Fruit fly (Drosophila melanogaster): ENCODE measurements around the gene CG4502.

Gene CG4502

dm6 chr2L:7249293-7249819 is 45.3 kb upstream of the CG4502 start, which contains the start of gene Ndae1 (continued):
- TF ChIP-seq Mad (GFP tag; optimal IDR thresholded peaks at IDR 0.05) (no peak), CG15601 (tag; optimal IDR thresholded peaks at IDR 0.05) (no peak), CG17829 (tag; optimal IDR thresholded peaks at IDR 0.05) (no peak), p53 (GFP tag; optimal IDR thresholded peaks at IDR 0.05) (no peak), dpn (GFP tag; optimal IDR thresholded peaks at IDR 0.05) (no peak), Rx (GFP tag; IDR thresholded peaks at IDR 0.05) (no peak), CG42726 (GFP tag; IDR thresholded peaks at IDR 0.05; ENCODE audit: partially characterized antibody) (no peak), ewg (GFP tag; optimal IDR thresholded peaks at IDR 0.05) (peak; percentile 22), hth (optimal IDR thresholded peaks at IDR 0.05) (no peak), otp (GFP tag; IDR thresholded peaks at IDR 0.05) (no peak), esg (GFP tag; conservative IDR thresholded peaks at IDR 0.05) (no peak), CG1529 (GFP tag; optimal IDR thresholded peaks at IDR 0.05) (no peak), CG14860 (GFP tag; IDR thresholded peaks at IDR 0.05; ENCODE audit: partially characterized antibody) (no peak), CG11085 (GFP tag; IDR thresholded peaks at IDR 0.05) (no peak), kay (GFP tag; optimal IDR thresholded peaks at IDR 0.05) (no peak), bowl (GFP tag; IDR thresholded peaks at IDR 0.05) (no peak), Myb (GFP tag; optimal IDR thresholded peaks at IDR 0.05) (no peak), Oaz (GFP tag; IDR thresholded peaks at IDR 0.05) (no peak), Sry-δ (GFP tag; optimal IDR thresholded peaks at IDR 0.05) (no peak), tio (GFP tag; optimal IDR thresholded peaks at IDR 0.05) (no peak), gsb-n (tag; optimal IDR thresholded peaks at IDR 0.05) (no peak), lbe (GFP tag; optimal IDR thresholded peaks at IDR 0.05) (no peak), hkb (optimal IDR thresholded peaks at IDR 0.05) (no peak), hkb (GFP tag; IDR thresholded peaks at IDR 0.05) (no peak), CG32767 (GFP tag; IDR thresholded peaks at IDR 0.05) (no peak), CG12744 (GFP tag; optimal IDR thresholded peaks at IDR 0.05) (no peak), insv (GFP tag; optimal IDR thresholded peaks at IDR 0.05) (peak in 1 of 2 experiments; percentile 75), CG2889 (GFP tag; IDR thresholded peaks at IDR 0.05) (no peak), seq (GFP tag; IDR thresholded peaks at IDR 0.05) (0 out of 2 replicates have a peak, but pooled peaks have one; percentile 40), nmo (GFP tag; optimal IDR thresholded peaks at IDR 0.05) (no peak), Hr51 (GFP tag; optimal IDR thresholded peaks at IDR 0.05) (no peak), sna (GFP tag; IDR thresholded peaks at IDR 0.05; ENCODE audit: partially characterized antibody) (0 out of 2 replicates have a peak, but pooled peaks have one; percentile 25), CG7839 (tag; optimal IDR thresholded peaks at IDR 0.05) (no peak), CG1024 (GFP tag; IDR thresholded peaks at IDR 0.05) (no peak), cato (GFP tag; optimal IDR thresholded peaks at IDR 0.05; ENCODE audit: borderline replicate concordance) (no peak), ara (GFP tag; IDR thresholded peaks at IDR 0.05) (no peak), crol (GFP tag; IDR thresholded peaks at IDR 0.05) (peak; percentile 58; the same call in 1 of the 2 replicates), CG8388 (GFP tag; optimal IDR thresholded peaks at IDR 0.05) (no peak), gce (GFP tag; IDR thresholded peaks at IDR 0.05) (0 out of 3 replicates have a peak, but pooled peaks have one; percentile 23), ftz-f1 (GFP tag; optimal IDR thresholded peaks at IDR 0.05) (no peak)

dm6 chr2L:7248114-7248513 is 44.0 kb upstream of the CG4502 start:
- TF ChIP-seq CG10543 (GFP tag; optimal IDR thresholded peaks at IDR 0.05) (no peak), CG18599 (GFP tag; optimal IDR thresholded peaks at IDR 0.05) (peak; percentile 35), CG3281 (GFP tag; optimal IDR thresholded peaks at IDR 0.05) (peak; percentile 41), Med (GFP tag) (peak; percentile 74), CG2678 (tag; optimal IDR thresholded peaks at IDR 0.05) (peak; percentile 24), lab (GFP tag; optimal IDR thresholded peaks at IDR 0.05) (peak; percentile 46), Fer3 (tag; optimal IDR thresholded peaks at IDR 0.05) (peak; percentile 0), CG7928 (GFP tag; optimal IDR thresholded peaks at IDR 0.05) (no peak), CG2120 (GFP tag; optimal IDR thresholded peaks at IDR 0.05) (peak; percentile 42), Side (GFP tag; optimal IDR thresholded peaks at IDR 0.05) (no peak), CG15514 (GFP tag; optimal IDR thresholded peaks at IDR 0.05) (peak; percentile 33), CG31365 (tag; optimal IDR thresholded peaks at IDR 0.05) (no peak), CG18619 (GFP tag; optimal IDR thresholded peaks at IDR 0.05) (peak; percentile 29), seq (GFP tag; IDR thresholded peaks at IDR 0.05) (no peak)
